Worm (Caenorhabditis elegans): ENCODE data around the gene pqn-32.

ce11 chrII:13098175-13098574 is 9.6 kb upstream of the pqn-32 start, which contains the start of gene col-86:
- no peak for TF ChIP-seq cog-1 (tag; optimal IDR thresholded peaks at IDR 0.05)
- no peak for TF ChIP-seq klf-2 (GFP tag; conservative IDR thresholded peaks at IDR 0.05)
- TF ChIP-seq flt-1 (GFP tag; IDR thresholded peaks at IDR 0.05): no peak
- TF ChIP-seq ztf-23 (GFP tag; IDR thresholded peaks at IDR 0.05): no peak
- no peak for TF ChIP-seq ref-1 (GFP tag; conservative IDR thresholded peaks at IDR 0.05)
- TF ChIP-seq ztf-29 (GFP tag; IDR thresholded peaks at IDR 0.05): no peak
- no peak for TF ChIP-seq tab-1 (GFP tag; IDR thresholded peaks at IDR 0.05)
